Fruit fly (Drosophila melanogaster): ENCODE measurements around the gene CG16719.

dm6 chr3L:9688674-9689073 is 3.7 kb downstream of the CG16719 start:
- TF ChIP-seq CG4496 (GFP tag; IDR thresholded peaks at IDR 0.05), result no peak
- no peak for TF ChIP-seq CG14655 (GFP tag; optimal IDR thresholded peaks at IDR 0.05)
- no peak for TF ChIP-seq CG17806 (tag; optimal IDR thresholded peaks at IDR 0.05)
- no peak for TF ChIP-seq EcR (GFP tag; optimal IDR thresholded peaks at IDR 0.05)
- no peak for TF ChIP-seq Pif1B (GFP tag; optimal IDR thresholded peaks at IDR 0.05)
